Worm (Caenorhabditis elegans): ENCODE results near the gene nhr-41.

DNA sequence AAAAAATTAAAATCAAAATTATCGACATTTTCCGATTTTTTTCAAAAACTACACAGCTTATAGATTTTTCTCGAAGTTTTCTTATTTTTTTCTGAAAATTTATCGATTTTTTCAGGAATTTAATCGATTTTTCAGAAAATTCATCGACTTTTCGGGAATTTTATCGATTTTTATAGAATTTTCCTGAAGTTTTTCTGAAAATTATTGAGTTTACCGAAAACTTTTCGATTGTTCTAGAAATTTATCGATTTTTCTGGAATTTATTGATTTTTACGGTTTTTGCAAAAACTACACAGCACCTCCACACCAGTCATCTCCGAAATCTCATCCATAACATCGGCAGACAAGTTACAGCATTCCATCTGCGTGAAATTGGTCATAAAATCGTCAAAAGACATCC, 51.6 kb downstream of the nhr-41 start:
- TF ChIP-seq dao-5 (tag; optimal IDR thresholded peaks at IDR 0.05) (no peak), him-1 (tag; optimal IDR thresholded peaks at IDR 0.05) (no peak), W03F9.2 (tag; optimal IDR thresholded peaks at IDR 0.05) (no peak)
